Fruit fly (Drosophila melanogaster): ENCODE data around the gene Polr2C.
A peak's percentile ranks its signal among the peaks of the same experiment; 100 is the strongest.

Polr2C gene

dm6 chr2L:13833058-13833457 is at the start of gene Polr2C, which contains the start of the genes GatC and PolG2 (continued):
- TF ChIP-seq CG3407 (GFP tag; optimal IDR thresholded peaks at IDR 0.05) (no peak), CG32767 (GFP tag; IDR thresholded peaks at IDR 0.05) (no peak), slp2 (GFP tag; optimal IDR thresholded peaks at IDR 0.05) (no peak), ssp (GFP tag; IDR thresholded peaks at IDR 0.05) (peak; percentile 79), CG14965 (GFP tag; optimal IDR thresholded peaks at IDR 0.05; ENCODE audit: borderline replicate concordance) (no peak), CG16779 (GFP tag; IDR thresholded peaks at IDR 0.05) (no peak), Hey (tag; optimal IDR thresholded peaks at IDR 0.05) (no peak), MBD-R2 (GFP tag; IDR thresholded peaks at IDR 0.05) (peak; percentile 82), Jarid2 (GFP tag; optimal IDR thresholded peaks at IDR 0.05) (no peak), klu (GFP tag; IDR thresholded peaks at IDR 0.05) (no peak), CG15514 (GFP tag; optimal IDR thresholded peaks at IDR 0.05) (peak; percentile 82), CG1603 (tag; optimal IDR thresholded peaks at IDR 0.05) (peak; percentile 65), CG12155 (GFP tag; optimal IDR thresholded peaks at IDR 0.05) (peak; percentile 25), ci (GFP tag; IDR thresholded peaks at IDR 0.05) (peak; percentile 49), row (GFP tag; IDR thresholded peaks at IDR 0.05) (peak; percentile 92), Xrp1 (GFP tag; IDR thresholded peaks at IDR 0.05) (no peak), slou (GFP tag; optimal IDR thresholded peaks at IDR 0.05) (no peak), hbn (GFP tag; IDR thresholded peaks at IDR 0.05; ENCODE audit: partially characterized antibody) (peak; percentile 79), Ssrp (tag; optimal IDR thresholded peaks at IDR 0.05) (peak; percentile 35), CG33557 (GFP tag; optimal IDR thresholded peaks at IDR 0.05) (no peak), CG6175 (GFP tag; IDR thresholded peaks at IDR 0.05) (no peak), sim (GFP tag; IDR thresholded peaks at IDR 0.05) (no peak), CG8290 (GFP tag; optimal IDR thresholded peaks at IDR 0.05) (no peak), CG8290 (tag; optimal IDR thresholded peaks at IDR 0.05) (no peak), jing (GFP tag; optimal IDR thresholded peaks at IDR 0.05) (no peak), HmgZ (tag; optimal IDR thresholded peaks at IDR 0.05) (peak; percentile 61), CG10959 (GFP tag; IDR thresholded peaks at IDR 0.05) (no peak), Dbx (GFP tag; IDR thresholded peaks at IDR 0.05) (no peak), ase (GFP tag; IDR thresholded peaks at IDR 0.05) (no peak), CG9609 (GFP tag; optimal IDR thresholded peaks at IDR 0.05) (peak; percentile 51), ro (GFP tag; IDR thresholded peaks at IDR 0.05) (no peak), CG2678 (tag; optimal IDR thresholded peaks at IDR 0.05) (no peak), GATAe (GFP tag; conservative IDR thresholded peaks at IDR 0.05) (no peak), Nf-YB (GFP tag; optimal IDR thresholded peaks at IDR 0.05) (no peak), CG15479 (GFP tag; optimal IDR thresholded peaks at IDR 0.05) (no peak), CG1792 (GFP tag; optimal IDR thresholded peaks at IDR 0.05) (no peak), chinmo (GFP tag; IDR thresholded peaks at IDR 0.05; ENCODE audit: partially characterized antibody) (peak; percentile 84), E2f1 (GFP tag; IDR thresholded peaks at IDR 0.05) (no peak), MESR4 (GFP tag; optimal IDR thresholded peaks at IDR 0.05) (peak; percentile 22), lmd (GFP tag; IDR thresholded peaks at IDR 0.05) (peak; percentile 41; the same call in 1 of the 2 replicates), disco-r (GFP tag; optimal IDR thresholded peaks at IDR 0.05) (no peak), CG9215 (GFP tag; IDR thresholded peaks at IDR 0.05) (peak; percentile 39; the same call in 1 of the 2 replicates), CG18476 (GFP tag; optimal IDR thresholded peaks at IDR 0.05) (no peak), Asciz (GFP tag; optimal IDR thresholded peaks at IDR 0.05) (no peak), Ets97D (GFP tag; optimal IDR thresholded peaks at IDR 0.05) (peak; percentile 46), ab (GFP tag; optimal IDR thresholded peaks at IDR 0.05) (peak; percentile 14), caup (GFP tag; optimal IDR thresholded peaks at IDR 0.05; ENCODE audit: severe bottlenecking) (no peak), Nf-YA (GFP tag; IDR thresholded peaks at IDR 0.05) (no peak), ap (GFP tag; IDR thresholded peaks at IDR 0.05) (no peak), wek (GFP tag; optimal IDR thresholded peaks at IDR 0.05) (no peak), Side (GFP tag; optimal IDR thresholded peaks at IDR 0.05) (peak; percentile 26), Gsc (GFP tag; IDR thresholded peaks at IDR 0.05) (no peak), CG10366 (GFP tag; IDR thresholded peaks at IDR 0.05) (peak; percentile 67)

Measured in whole organism, embryonic.